Worm (Caenorhabditis elegans): Measurements from ENCODE around the gene ora-1.

Gene ora-1

ce11 chrIV:7961889-7962342 is 15.8 kb upstream of the ora-1 start (continued):
- TF ChIP-seq nhr-80 (tag; optimal IDR thresholded peaks at IDR 0.05) (no peak), lsy-27 (tag; optimal IDR thresholded peaks at IDR 0.05; ENCODE audit: borderline replicate concordance, insufficient read depth) (no peak), F33H1.4 (GFP tag; IDR thresholded peaks at IDR 0.05) (peak; percentile 43), ztf-6 (GFP tag; IDR thresholded peaks at IDR 0.05) (no peak), akir-1 (GFP tag; optimal IDR thresholded peaks at IDR 0.05) (no peak), hlh-12 (tag; optimal IDR thresholded peaks at IDR 0.05) (no peak), let-526 (GFP tag; IDR thresholded peaks at IDR 0.05) (no peak), lsl-1 (GFP tag; optimal IDR thresholded peaks at IDR 0.05) (peak; percentile 55), Y53G8AR.9 (GFP tag; conservative IDR thresholded peaks at IDR 0.05) (peak; percentile 86), rec-8 (tag; optimal IDR thresholded peaks at IDR 0.05) (peak in 1 of 2 experiments; percentile 4), B0035.1 (tag; optimal IDR thresholded peaks at IDR 0.05) (no peak), ekl-4 (GFP tag; IDR thresholded peaks at IDR 0.05) (peak; percentile 86), sea-2 (GFP tag; IDR thresholded peaks at IDR 0.05) (no peak), ztf-28 (GFP tag; IDR thresholded peaks at IDR 0.05) (no peak), efl-1 (GFP tag; optimal IDR thresholded peaks at IDR 0.05) (no peak), snpc-3.4 (tag; optimal IDR thresholded peaks at IDR 0.05) (peak; percentile 67), F37B4.10 (GFP tag; IDR thresholded peaks at IDR 0.05) (no peak), lin-54 (GFP tag; optimal IDR thresholded peaks at IDR 0.05) (peak; percentile 45), ceh-40 (GFP tag; IDR thresholded peaks at IDR 0.05) (0 out of 2 replicates have a peak, but pooled peaks have one; percentile 33), madf-6 (GFP tag; IDR thresholded peaks at IDR 0.05) (peak; percentile 76), dpl-1 (GFP tag; optimal IDR thresholded peaks at IDR 0.05) (no peak), ccch-3 (GFP tag; optimal IDR thresholded peaks at IDR 0.05) (no peak), T07F8.4 (tag; optimal IDR thresholded peaks at IDR 0.05) (peak; percentile 20), Y79H2A.3 (GFP tag; conservative IDR thresholded peaks at IDR 0.05) (no peak), F57A8.1 (GFP tag; optimal IDR thresholded peaks at IDR 0.05) (no peak), nfyb-1 (GFP tag; IDR thresholded peaks at IDR 0.05) (0 out of 2 replicates have a peak, but pooled peaks have one; percentile 56), B0019.2 (GFP tag; conservative IDR thresholded peaks at IDR 0.05) (no peak), lin-35 (GFP tag; optimal IDR thresholded peaks at IDR 0.05) (peak in 1 of 3 experiments; percentile 16), lir-1 (GFP tag; conservative IDR thresholded peaks at IDR 0.05) (no peak)

ce11 chrIV:7967006-7967405 is 10.7 kb upstream of the ora-1 start, which contains the start of gene F57H12.5:
TSS of gene F57H12.5 (plus strand) at chrIV:7967306.
- TF ChIP-seq atf-7 (tag; optimal IDR thresholded peaks at IDR 0.05) (no peak), dpl-1 (GFP tag; optimal IDR thresholded peaks at IDR 0.05) (no peak), fkh-3 (tag; optimal IDR thresholded peaks at IDR 0.05) (no peak), tlf-1 (GFP tag; optimal IDR thresholded peaks at IDR 0.05) (no peak)

- TF ChIP-seq snpc-1.1 (tag; optimal IDR thresholded peaks at IDR 0.05; ENCODE audit: insufficient read depth) (no peak), ceh-40 (GFP tag; IDR thresholded peaks at IDR 0.05) (no peak), mes-4 (tag; optimal IDR thresholded peaks at IDR 0.05) (no peak), mel-28 (tag; optimal IDR thresholded peaks at IDR 0.05; ENCODE audit: borderline replicate concordance) (no peak)
These were observed 1.5 kb upstream of the ora-1 start, which contains the start of gene F57H12.6 for ce11 chrIV:7976210-7976609. TSS of gene F57H12.6 (minus strand) at chrIV:7976310.
